Fruit fly (Drosophila melanogaster): ENCODE data around the gene CG34281.

DNA sequence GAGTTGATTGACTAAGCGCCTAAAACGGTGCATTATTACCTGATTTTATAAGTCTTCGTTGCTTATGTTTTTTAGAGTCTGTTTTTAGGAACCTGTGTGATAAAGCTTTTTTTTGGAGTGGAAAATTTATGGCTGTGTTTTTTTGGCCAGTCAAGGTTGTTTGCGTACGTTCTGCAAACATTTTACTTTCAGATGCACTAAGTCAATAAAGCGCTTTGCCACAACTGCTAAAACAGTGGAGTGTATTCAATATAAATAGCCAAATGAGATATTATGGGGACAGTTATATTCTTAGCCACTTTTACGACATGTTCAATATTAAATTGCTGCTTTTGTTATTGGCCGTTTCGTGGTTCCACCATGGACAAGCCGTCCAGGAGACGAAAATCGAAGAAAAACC, 17.6 kb upstream of the CG34281 start, which contains the start of gene Sgs5:
- TF ChIP-seq CG8478 (optimal IDR thresholded peaks at IDR 0.05): no peak
- no peak for TF ChIP-seq CTCF (optimal IDR thresholded peaks at IDR 0.05)
